Worm (Caenorhabditis elegans) whole organism, L1 larva: ENCODE results near the gene R02D1.2.

Source experiments
- lin-13 ChIP-seq: fragments of 150-350 bp; optimal IDR thresholded peaks from 2 replicates; lab custom pipeline; 2014; ENCODE audit warnings: missing biosample characterization, missing genetic modification reagents, missing genetic modification characterization
- ztf-4 ChIP-seq: fragments of 150-350 bp; optimal IDR thresholded peaks from 2 replicates; lab custom pipeline; 2014; ENCODE audit warnings: missing biosample characterization, missing genetic modification characterization

DNA sequence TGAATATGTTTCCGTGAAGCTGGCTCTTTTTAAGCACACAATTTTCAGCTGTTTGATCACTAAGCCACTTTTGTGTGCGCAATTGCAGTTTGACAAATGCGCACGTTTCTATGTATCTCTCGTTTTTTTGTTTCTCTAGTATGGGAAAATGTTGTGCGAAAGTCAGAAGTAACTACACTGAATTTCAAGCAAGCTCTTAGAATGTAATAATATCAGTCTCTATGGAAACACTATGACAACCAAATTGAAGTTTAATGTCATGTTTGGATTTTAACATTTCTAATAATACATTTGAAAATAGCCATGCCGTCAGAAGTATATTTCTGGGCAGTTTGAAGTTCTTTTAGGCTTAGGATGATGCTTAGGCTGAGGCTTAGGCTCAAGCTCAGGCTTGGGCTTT, 2.7 kb downstream of the R02D1.2 start, which contains the start of gene ZC132.9:
- TF ChIP-seq lin-13 (no peak), ztf-4 (no peak)
